Fruit fly (Drosophila melanogaster): Measurements from ENCODE around the gene poe.

poe gene

DNA sequence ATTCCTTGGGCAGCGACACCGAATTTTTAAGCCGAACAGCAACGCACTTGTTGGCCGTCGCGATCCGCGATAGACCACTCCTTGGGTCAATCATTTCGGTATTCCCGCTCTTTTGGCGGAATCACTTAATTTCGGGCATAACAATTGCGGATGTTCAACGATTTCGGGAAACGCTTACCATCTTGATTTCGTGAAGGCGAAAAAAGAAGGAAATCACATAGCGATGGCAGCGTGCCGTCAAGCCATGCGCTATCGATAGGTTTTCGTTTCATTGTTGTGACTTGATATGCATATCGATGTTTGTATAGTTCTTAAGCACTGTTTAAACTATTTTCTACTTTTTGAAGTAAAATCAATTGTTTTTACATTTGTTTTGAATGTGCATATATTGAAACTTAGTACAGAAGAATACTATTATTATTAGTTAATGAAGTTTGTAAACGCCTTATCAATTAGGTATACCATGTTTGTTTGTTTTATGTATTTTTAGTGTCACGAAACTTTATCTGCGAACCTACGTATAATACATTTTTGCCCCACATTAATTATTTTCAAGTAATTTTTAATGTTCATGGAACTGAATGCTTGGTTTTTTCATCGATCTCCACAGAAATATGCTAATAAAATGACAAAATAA is 28.7 kb downstream of the poe start, which contains the start of gene RpL36A (continued):
- TF ChIP-seq corto (GFP tag; optimal IDR thresholded peaks at IDR 0.05) = no peak
- TF ChIP-seq Camta (GFP tag; optimal IDR thresholded peaks at IDR 0.05) = peak; percentile 43
- peak; percentile 54 for TF ChIP-seq CG15601 (tag; optimal IDR thresholded peaks at IDR 0.05)
- TF ChIP-seq dimm (GFP tag; IDR thresholded peaks at IDR 0.05) = no peak
- TF ChIP-seq bsh (GFP tag; optimal IDR thresholded peaks at IDR 0.05) = peak; percentile 29 to 55
- no peak for TF ChIP-seq Gug (GFP tag; IDR thresholded peaks at IDR 0.05)
- TF ChIP-seq CG9727 (GFP tag; optimal IDR thresholded peaks at IDR 0.05) = peak; percentile 70
- peak; percentile 28 for TF ChIP-seq nerfin-1 (tag; optimal IDR thresholded peaks at IDR 0.05)
- TF ChIP-seq Rx (GFP tag; IDR thresholded peaks at IDR 0.05) = no peak
- peak; percentile 44 for TF ChIP-seq kah (GFP tag; optimal IDR thresholded peaks at IDR 0.05)
- TF ChIP-seq Med (GFP tag) = peak; percentile 94
- TF ChIP-seq CG4360 (GFP tag; IDR thresholded peaks at IDR 0.05) = no peak
- TF ChIP-seq lmd (GFP tag; IDR thresholded peaks at IDR 0.05) = peak; percentile 43; the same call in 1 of the 2 replicates
- TF ChIP-seq MBD-R2 (GFP tag; IDR thresholded peaks at IDR 0.05) = peak; percentile 24; the same call in 1 of the 2 replicates
- TF ChIP-seq NK7.1 (GFP tag; optimal IDR thresholded peaks at IDR 0.05) = peak; percentile 42
- TF ChIP-seq CHES-1-like (GFP tag; optimal IDR thresholded peaks at IDR 0.05) = peak; percentile 59
- TF ChIP-seq phol (tag; optimal IDR thresholded peaks at IDR 0.05) = peak; percentile 41
- TF ChIP-seq nau (GFP tag; optimal IDR thresholded peaks at IDR 0.05) = no peak
- no peak for TF ChIP-seq ap (GFP tag; IDR thresholded peaks at IDR 0.05)
- TF ChIP-seq CG1529 (GFP tag; optimal IDR thresholded peaks at IDR 0.05) = peak; percentile 29
- no peak for TF ChIP-seq stwl (tag; optimal IDR thresholded peaks at IDR 0.05)
- no peak for TF ChIP-seq CG31388 (GFP tag; optimal IDR thresholded peaks at IDR 0.05)
- no peak for TF ChIP-seq Deaf1 (tag; optimal IDR thresholded peaks at IDR 0.05)
- TF ChIP-seq CG2202 (tag; optimal IDR thresholded peaks at IDR 0.05) = peak; percentile 36
- peak; percentile 69 for TF ChIP-seq nerfin-2 (GFP tag; IDR thresholded peaks at IDR 0.05; ENCODE audit: partially characterized antibody)
- peak; percentile 76 for TF ChIP-seq Fer1 (GFP tag; optimal IDR thresholded peaks at IDR 0.05)
- peak; percentile 0 for TF ChIP-seq en (GFP tag; optimal IDR thresholded peaks at IDR 0.05)
- peak; percentile 50 for TF ChIP-seq CG3847 (GFP tag; IDR thresholded peaks at IDR 0.05)
- TF ChIP-seq Blimp-1 (GFP tag; optimal IDR thresholded peaks at IDR 0.05) = no peak
- no peak for TF ChIP-seq Myb (GFP tag; optimal IDR thresholded peaks at IDR 0.05)
- TF ChIP-seq mld (GFP tag; IDR thresholded peaks at IDR 0.05; ENCODE audit: partially characterized antibody) = peak; percentile 83; the same call in 2 of the 3 replicates
- TF ChIP-seq HLH4C (GFP tag; IDR thresholded peaks at IDR 0.05; ENCODE audit: partially characterized antibody) = peak; percentile 54
- peak; percentile 66 for TF ChIP-seq CG32532 (GFP tag; IDR thresholded peaks at IDR 0.05)
- no peak for TF ChIP-seq CG10565 (GFP tag; optimal IDR thresholded peaks at IDR 0.05)
- TF ChIP-seq ttk (GFP tag; IDR thresholded peaks at IDR 0.05) = peak; percentile 18; the same call in 1 of the 2 replicates
- peak; percentile 22 for TF ChIP-seq Dp (GFP tag; optimal IDR thresholded peaks at IDR 0.05)
- no peak for TF ChIP-seq CG6683 (GFP tag; optimal IDR thresholded peaks at IDR 0.05)
- TF ChIP-seq CG10462 (GFP tag; optimal IDR thresholded peaks at IDR 0.05) = no peak
- no peak for TF ChIP-seq Nf-YC (tag; optimal IDR thresholded peaks at IDR 0.05)
- no peak for TF ChIP-seq Sox102F (GFP tag; optimal IDR thresholded peaks at IDR 0.05)
- peak; percentile 61 for TF ChIP-seq pfk (GFP tag; optimal IDR thresholded peaks at IDR 0.05)
- peak; percentile 46 for TF ChIP-seq p53 (GFP tag; optimal IDR thresholded peaks at IDR 0.05)
- TF ChIP-seq Six4 (GFP tag; optimal IDR thresholded peaks at IDR 0.05) = no peak
- peak; percentile 10 for TF ChIP-seq D (optimal IDR thresholded peaks at IDR 0.05)
- no peak for TF ChIP-seq D (GFP tag; optimal IDR thresholded peaks at IDR 0.05)
- TF ChIP-seq dpn (GFP tag; optimal IDR thresholded peaks at IDR 0.05) = peak; percentile 18 to 60
- TF ChIP-seq CG4820 (GFP tag; optimal IDR thresholded peaks at IDR 0.05) = no peak
- no peak for TF ChIP-seq TFAM (GFP tag; optimal IDR thresholded peaks at IDR 0.05)
- TF ChIP-seq psq (GFP tag; optimal IDR thresholded peaks at IDR 0.05) = no peak
- peak; percentile 84 for TF ChIP-seq CrebB (tag; optimal IDR thresholded peaks at IDR 0.05)
